Worm (Caenorhabditis elegans): ENCODE data around the gene ubxn-2.

DNA sequence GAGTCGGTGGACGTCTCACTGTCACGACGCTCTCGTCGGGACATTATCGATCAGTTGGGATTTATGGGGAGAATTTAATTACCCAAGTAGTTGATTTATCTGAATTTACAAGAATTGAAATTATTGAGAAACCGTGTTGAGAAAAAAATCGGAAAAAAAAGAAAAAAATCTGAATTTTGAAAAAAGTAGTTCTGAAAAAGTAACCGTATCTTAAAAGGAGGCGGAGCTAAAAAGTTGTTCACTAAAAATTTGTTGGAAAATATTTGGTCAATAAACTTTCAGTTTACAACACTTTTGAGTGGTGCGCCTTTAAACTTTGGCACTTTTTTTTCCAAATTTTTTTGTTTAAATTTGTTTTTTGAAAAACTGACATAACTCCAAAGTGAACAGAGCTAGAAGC lies 46.1 kb upstream of the ubxn-2 start, which contains the start of gene Y54G2A.11:
- TF ChIP-seq blmp-1 (tag; optimal IDR thresholded peaks at IDR 0.05) (no peak), unc-62 (GFP tag; optimal IDR thresholded peaks at IDR 0.05) (no peak), nhr-12 (tag; optimal IDR thresholded peaks at IDR 0.05) (no peak), ztf-11 (tag; optimal IDR thresholded peaks at IDR 0.05) (no peak), snpc-4 (tag; optimal IDR thresholded peaks at IDR 0.05) (no peak), fkh-10 (GFP tag; optimal IDR thresholded peaks at IDR 0.05) (no peak), nhr-28 (tag; optimal IDR thresholded peaks at IDR 0.05) (no peak), swsn-7 (tag; optimal IDR thresholded peaks at IDR 0.05) (no peak), lin-35 (GFP tag; optimal IDR thresholded peaks at IDR 0.05) (no peak), alr-1 (tag; optimal IDR thresholded peaks at IDR 0.05; ENCODE audit: borderline replicate concordance) (no peak), lin-13 (GFP tag; optimal IDR thresholded peaks at IDR 0.05) (no peak), nhr-76 (tag; optimal IDR thresholded peaks at IDR 0.05) (no peak)

Measured in whole organism, L1 larva.